Fruit fly (Drosophila melanogaster) whole organism, embryonic: Measurements from ENCODE around the gene CG33110.

Experiments
- Atf3 ChIP-seq: fragments of 200-800 bp; sonication (Bioruptor generic); optimal IDR thresholded peaks from 3 replicates; lab custom pipeline; 2016; ENCODE audit warnings: missing biosample characterization, missing genetic modification characterization
- CG11093 ChIP-seq: fragments of 200-800 bp; sonication (Bioruptor generic); IDR thresholded peaks from 3 replicates; pipeline ENCODE4 v1.3.6; 2022; ENCODE audit warnings: missing biosample characterization, missing genetic modification characterization
- CG11695 ChIP-seq: fragments of 200-800 bp; sonication (Bioruptor generic); IDR thresholded peaks from 3 replicates; pipeline ENCODE4 v1.3.6; 2022; ENCODE audit warnings: missing biosample characterization, missing genetic modification characterization
- CG12391 ChIP-seq: fragments of 200-800 bp; sonication (Bioruptor generic); optimal IDR thresholded peaks from 3 replicates; lab custom pipeline; 2018; ENCODE audit warnings: missing biosample characterization, mild to moderate bottlenecking, missing genetic modification characterization, moderate library complexity
- CG13296 ChIP-seq: fragments of 200-800 bp; sonication (Bioruptor generic); optimal IDR thresholded peaks from 3 replicates; lab custom pipeline; 2018; ENCODE audit warnings: missing biosample characterization, mild to moderate bottlenecking, missing genetic modification characterization
- CG1603 ChIP-seq: fragments of 200-800 bp; sonication (Bioruptor generic); optimal IDR thresholded peaks from 2 replicates; lab custom pipeline; 2019; ENCODE audit warnings: missing biosample characterization, mild to moderate bottlenecking, missing genetic modification characterization, moderate library complexity
- CG1792 ChIP-seq: fragments of 200-800 bp; sonication (Bioruptor generic); optimal IDR thresholded peaks from 2 replicates; lab custom pipeline; 2016; ENCODE audit warnings: missing biosample characterization, missing genetic modification characterization
- CG2199 ChIP-seq: fragments of 200-800 bp; sonication (Bioruptor generic); IDR thresholded peaks from 3 replicates; pipeline ENCODE4 v1.3.6; 2022; ENCODE audit warnings: missing biosample characterization, missing genetic modification characterization
- CG33213 ChIP-seq: fragments of 200-800 bp; sonication (Bioruptor generic); optimal IDR thresholded peaks from 3 replicates; lab custom pipeline; 2016; ENCODE audit warnings: missing biosample characterization, missing genetic modification characterization
- CG3995 ChIP-seq: fragments of 200-800 bp; sonication (Bioruptor generic); optimal IDR thresholded peaks from 3 replicates; lab custom pipeline; 2016; ENCODE audit warnings: missing biosample characterization, missing genetic modification characterization
- CG4282 ChIP-seq: fragments of 200-800 bp; sonication (Bioruptor generic); optimal IDR thresholded peaks from 2 replicates; lab custom pipeline; 2016; ENCODE audit warnings: missing biosample characterization, missing genetic modification characterization
- CG4404 ChIP-seq: fragments of 200-800 bp; sonication (Bioruptor generic); IDR thresholded peaks from 2 replicates; pipeline ENCODE4 v1.3.6; 2022; ENCODE audit warnings: missing biosample characterization, missing genetic modification characterization
- CG4424 ChIP-seq: fragments of 200-800 bp; sonication (Bioruptor generic); optimal IDR thresholded peaks from 3 replicates; lab custom pipeline; 2016; ENCODE audit warnings: missing biosample characterization, missing genetic modification characterization
- CG6689 ChIP-seq: fragments of 200-800 bp; sonication (Bioruptor generic); IDR thresholded peaks from 2 replicates; pipeline ENCODE4 v1.3.6; 2022; ENCODE audit warnings: missing biosample characterization, missing genetic modification characterization
- CG7839 ChIP-seq: fragments of 200-800 bp; sonication (Bioruptor generic); optimal IDR thresholded peaks from 3 replicates; lab custom pipeline; 2018; ENCODE audit warnings: missing biosample characterization, mild to moderate bottlenecking, missing genetic modification characterization, moderate library complexity
- CG8924 ChIP-seq: fragments of 200-800 bp; optimal IDR thresholded peaks from 3 replicates; lab custom pipeline; 2019; ENCODE audit warnings: missing biosample characterization, mild to moderate bottlenecking, missing genetic modification characterization, moderate library complexity
- Dek ChIP-seq: fragments of 200-800 bp; sonication (Bioruptor generic); optimal IDR thresholded peaks from 3 replicates; lab custom pipeline; 2019; ENCODE audit warnings: missing biosample characterization, mild to moderate bottlenecking, missing genetic modification characterization, moderate library complexity
- Eip74EF ChIP-seq, 2 experiments: fragments of 200-800 bp in 1 of 2; fragments of >200 bp in 1 of 2; sonication (Bioruptor generic) in 1 of 2; optimal IDR thresholded peaks; 2 replicates each; lab custom pipeline; 2017 to 2019; ENCODE audit warnings: missing biosample characterization in 2 of 2, missing genetic modification characterization in 2 of 2, mild to moderate bottlenecking in 1 of 2, moderate library complexity in 1 of 2
- Ets97D ChIP-seq: fragments of 200-800 bp; sonication (Bioruptor generic); optimal IDR thresholded peaks from 3 replicates; lab custom pipeline; 2016; ENCODE audit warnings: missing biosample characterization, missing genetic modification characterization
- Fer2 ChIP-seq: fragments of 200-800 bp; sonication (Bioruptor generic); optimal IDR thresholded peaks from 2 replicates; lab custom pipeline; 2018; ENCODE audit warnings: missing biosample characterization, mild to moderate bottlenecking, missing genetic modification characterization, moderate library complexity
- Fer3 ChIP-seq: fragments of 200-800 bp; sonication (Bioruptor generic); optimal IDR thresholded peaks from 2 replicates; lab custom pipeline; 2018; ENCODE audit warnings: missing biosample characterization, mild to moderate bottlenecking, missing genetic modification characterization, moderate library complexity
- GATAe ChIP-seq: fragments of 200-800 bp; sonication (Bioruptor generic); conservative IDR thresholded peaks from 2 replicates; pipeline ENCODE4 v1.3.6; 2022; ENCODE audit warnings: missing biosample characterization, missing genetic modification characterization
- Hmr ChIP-seq: fragments of 200-800 bp; sonication (Bioruptor generic); optimal IDR thresholded peaks from 3 replicates; lab custom pipeline; 2017; ENCODE audit warnings: mild to moderate bottlenecking, missing biosample characterization, missing genetic modification reagents, missing genetic modification characterization
- Hmx ChIP-seq: fragments of 200-800 bp; sonication (Bioruptor generic); optimal IDR thresholded peaks from 2 replicates; lab custom pipeline; 2016; ENCODE audit warnings: missing biosample characterization, missing genetic modification characterization
- Lhr ChIP-seq: fragments of 200-800 bp; sonication (Bioruptor generic); optimal IDR thresholded peaks from 3 replicates; lab custom pipeline; 2017; ENCODE audit warnings: mild to moderate bottlenecking, missing biosample characterization, missing genetic modification reagents, missing genetic modification characterization
- MTF-1 ChIP-seq: fragments of 200-800 bp; sonication (Bioruptor generic); optimal IDR thresholded peaks from 2 replicates; lab custom pipeline; 2018; ENCODE audit warnings: missing biosample characterization, mild to moderate bottlenecking, missing genetic modification characterization, borderline replicate concordance
- Nf-YA ChIP-seq: fragments of 200-800 bp; sonication (Bioruptor generic); IDR thresholded peaks from 2 replicates; pipeline ENCODE4 v1.3.6; 2022; ENCODE audit warnings: missing biosample characterization, missing genetic modification characterization
- PHDP ChIP-seq: fragments of 200-800 bp; sonication (Bioruptor generic); optimal IDR thresholded peaks from 3 replicates; lab custom pipeline; 2018; ENCODE audit warnings: missing biosample characterization, mild to moderate bottlenecking, missing genetic modification characterization, moderate library complexity
- Sry-β ChIP-seq: fragments of 200-800 bp; sonication (Bioruptor generic); optimal IDR thresholded peaks from 2 replicates; lab custom pipeline; 2018; ENCODE audit warnings: missing biosample characterization, mild to moderate bottlenecking, missing genetic modification characterization, moderate library complexity
- TFAM ChIP-seq: fragments of 200-800 bp; sonication (Bioruptor generic); optimal IDR thresholded peaks from 2 replicates; lab custom pipeline; 2017; ENCODE audit warnings: missing biosample characterization, missing genetic modification characterization, inconsistent platforms
- ap ChIP-seq: fragments of 200-800 bp; sonication (Bioruptor generic); IDR thresholded peaks from 2 replicates; pipeline ENCODE4 v1.3.6; 2022; ENCODE audit warnings: missing biosample characterization, missing genetic modification characterization
- btn ChIP-seq: fragments of 200-800 bp; sonication (Bioruptor generic); optimal IDR thresholded peaks from 2 replicates; lab custom pipeline; 2016; ENCODE audit warnings: missing biosample characterization, missing genetic modification characterization
- cad ChIP-seq: fragments of >200 bp; optimal IDR thresholded peaks from 2 replicates; lab custom pipeline; 2017; ENCODE audit warnings: missing biosample characterization, missing genetic modification characterization
- cato ChIP-seq: fragments of 200-800 bp; sonication (Bioruptor generic); optimal IDR thresholded peaks from 2 replicates; lab custom pipeline; 2016; ENCODE audit warnings: missing biosample characterization, missing genetic modification characterization, borderline replicate concordance
- crc ChIP-seq: fragments of 200-800 bp; sonication (Bioruptor generic); optimal IDR thresholded peaks from 2 replicates; lab custom pipeline; 2016; ENCODE audit warnings: missing biosample characterization, missing genetic modification characterization
- da ChIP-seq: fragments of 200-800 bp; sonication (Bioruptor generic); optimal IDR thresholded peaks from 2 replicates; lab custom pipeline; 2016; ENCODE audit warnings: missing biosample characterization, missing genetic modification characterization
- disco-r ChIP-seq: fragments of 200-800 bp; sonication (Bioruptor generic); optimal IDR thresholded peaks from 2 replicates; lab custom pipeline; 2016; ENCODE audit warnings: missing biosample characterization, missing genetic modification characterization
- gce ChIP-seq: fragments of 200-800 bp; sonication (Bioruptor generic); IDR thresholded peaks from 3 replicates; pipeline ENCODE4 v1.3.6; 2022; ENCODE audit warnings: missing biosample characterization, missing genetic modification characterization
- grau ChIP-seq: fragments of 200-800 bp; optimal IDR thresholded peaks from 3 replicates; lab custom pipeline; 2019; ENCODE audit warnings: missing biosample characterization, mild to moderate bottlenecking, missing genetic modification characterization, moderate library complexity
- insv ChIP-seq, 2 experiments: fragments of 200-800 bp; sonication (Bioruptor generic); optimal IDR thresholded peaks; 3 replicates each; lab custom pipeline; 2016 to 2018; ENCODE audit warnings: missing biosample characterization in 2 of 2, missing genetic modification characterization in 2 of 2
- jigr1 ChIP-seq: fragments of 200-800 bp; sonication (Bioruptor generic); IDR thresholded peaks from 3 replicates; pipeline ENCODE4 v1.3.6; 2022; ENCODE audit warnings: missing biosample characterization, missing genetic modification characterization
- lmd ChIP-seq: fragments of 200-800 bp; sonication (Bioruptor generic); IDR thresholded peaks from 2 replicates; pipeline ENCODE4 v1.3.6; 2022; ENCODE audit warnings: missing biosample characterization, missing genetic modification characterization
- odd ChIP-seq: fragments of 200-800 bp; sonication (Bioruptor generic); optimal IDR thresholded peaks from 2 replicates; lab custom pipeline; 2017; ENCODE audit warnings: missing biosample characterization, mild to moderate bottlenecking, missing genetic modification characterization
- pfk ChIP-seq: fragments of 200-800 bp; sonication (Bioruptor generic); optimal IDR thresholded peaks from 2 replicates; lab custom pipeline; 2018; ENCODE audit warnings: missing biosample characterization, mild to moderate bottlenecking, missing genetic modification characterization, moderate library complexity
- pita ChIP-seq: fragments of 200-800 bp; sonication (Bioruptor generic); optimal IDR thresholded peaks from 2 replicates; lab custom pipeline; 2017; ENCODE audit warnings: missing biosample characterization, mild to moderate bottlenecking, missing genetic modification characterization
- pnt ChIP-seq: fragments of 200-800 bp; sonication (Bioruptor generic); optimal IDR thresholded peaks from 3 replicates; lab custom pipeline; 2016; ENCODE audit warnings: missing biosample characterization, missing genetic modification characterization
- pros ChIP-seq: fragments of 200-800 bp; sonication (Bioruptor generic); optimal IDR thresholded peaks from 3 replicates; lab custom pipeline; 2019; ENCODE audit warnings: missing biosample characterization, mild to moderate bottlenecking, missing genetic modification characterization, moderate library complexity
- slp2 ChIP-seq: fragments of 200-800 bp; sonication (Bioruptor generic); optimal IDR thresholded peaks from 2 replicates; lab custom pipeline; 2016; ENCODE audit warnings: missing biosample characterization, missing genetic modification characterization
- ssp ChIP-seq: fragments of 200-800 bp; sonication (Bioruptor generic); IDR thresholded peaks from 2 replicates; pipeline ENCODE4 v1.3.6; 2022; ENCODE audit warnings: missing biosample characterization, missing genetic modification characterization
- sug ChIP-seq: fragments of 200-800 bp; optimal IDR thresholded peaks from 2 replicates; lab custom pipeline; 2019; ENCODE audit warnings: missing biosample characterization, mild to moderate bottlenecking, missing genetic modification characterization, moderate library complexity
- ttk ChIP-seq: fragments of 200-800 bp; sonication (Bioruptor generic); IDR thresholded peaks from 2 replicates; pipeline ENCODE4 v2.1.2; 2022; ENCODE audit warnings: missing biosample characterization, missing genetic modification characterization
- zfh2 ChIP-seq: fragments of 200-800 bp; sonication (Bioruptor generic); optimal IDR thresholded peaks from 2 replicates; lab custom pipeline; 2016; ENCODE audit warnings: missing biosample characterization, missing genetic modification characterization

The CG33110 gene

dm6 chr3R:22547585-22548022 lies 22.4 kb upstream of the CG33110 start, which contains the start of gene AdipoR (continued):
- TF ChIP-seq Atf3 (GFP tag; lab: Kevin White, UChicago) (no peak), CG3995 (GFP tag; lab: Kevin White, UChicago) (peak; percentile 88), CG33213 (peak; percentile 51), pita (GFP tag; lab: Kevin White, UChicago) (no peak), TFAM (no peak), pfk (GFP tag; lab: Kevin White, UChicago) (peak; percentile 33), ap (no peak), gce (no peak), CG4282 (GFP tag; lab: Kevin White, UChicago) (peak; percentile 26), CG12391 (tag; lab: Kevin White, UChicago) (peak; percentile 35), ttk (no peak), pros (GFP tag; lab: Kevin White, UChicago) (no peak), disco-r (GFP tag; lab: Kevin White, UChicago) (no peak), odd (GFP tag; lab: Kevin White, UChicago) (no peak), cato (GFP tag; lab: Kevin White, UChicago) (no peak), grau (tag; lab: Kevin White, UChicago) (peak; percentile 21), GATAe (GFP tag; lab: Robert Waterston, UW) (no peak), insv (GFP tag; optimal IDR thresholded peaks at IDR 0.05; lab: Kevin White, UChicago) (no peak), btn (GFP tag; lab: Kevin White, UChicago) (no peak), CG6689 (no peak), zfh2 (GFP tag; lab: Kevin White, UChicago) (no peak), CG8924 (tag; lab: Kevin White, UChicago) (peak; percentile 42), crc (GFP tag; lab: Kevin White, UChicago) (no peak), Fer3 (tag; lab: Kevin White, UChicago) (no peak), cad (no peak), pnt (GFP tag; lab: Kevin White, UChicago) (no peak), Sry-β (GFP tag; lab: Kevin White, UChicago) (no peak), CG11093 (no peak), CG7839 (tag; lab: Kevin White, UChicago) (peak; percentile 11), da (no peak), CG4404 (GFP tag; lab: Robert Waterston, UW) (no peak), CG1603 (tag; lab: Kevin White, UChicago) (peak; percentile 97), CG13296 (GFP tag; lab: Kevin White, UChicago) (no peak), CG2199 (GFP tag; lab: Robert Waterston, UW) (0 out of 3 replicates have a peak, but pooled peaks have one; percentile 27), Nf-YA (GFP tag; lab: Robert Waterston, UW) (no peak), Hmx (GFP tag; lab: Kevin White, UChicago) (no peak), Dek (no peak), sug (tag; lab: Kevin White, UChicago) (peak; percentile 42), Eip74EF (GFP tag; optimal IDR thresholded peaks at IDR 0.05; lab: Kevin White, UChicago) (no peak), MTF-1 (GFP tag; lab: Kevin White, UChicago) (no peak), Fer2 (tag; lab: Kevin White, UChicago) (no peak), ssp (GFP tag; lab: Robert Waterston, UW) (no peak), jigr1 (no peak), slp2 (no peak), CG11695 (GFP tag; lab: Robert Waterston, UW) (no peak), CG1792 (no peak), lmd (GFP tag; lab: Robert Waterston, UW) (no peak), CG4424 (GFP tag; lab: Kevin White, UChicago) (no peak), Lhr (GFP tag; lab: Kevin White, UChicago) (peak; percentile 48), Ets97D (GFP tag; lab: Kevin White, UChicago) (peak; percentile 58), PHDP (no peak), Hmr (GFP tag; lab: Kevin White, UChicago) (peak; percentile 31)
